Worm (Caenorhabditis elegans): ENCODE data around the gene F23B2.10.

- TF ChIP-seq mdl-1 (tag; optimal IDR thresholded peaks at IDR 0.05) (no peak), hlh-4 (tag; optimal IDR thresholded peaks at IDR 0.05) (no peak), snpc-4 (tag; optimal IDR thresholded peaks at IDR 0.05) (no peak)
These were observed 35.4 kb downstream of the F23B2.10 start, which contains the start of gene nrfl-1 for ce11 chrIV:9118792-9119191.

All from whole organism, L1 larva.